Worm (Caenorhabditis elegans) whole organism, L4 larva: Measurements from ENCODE around the gene glr-4.
A peak's percentile ranks its signal among the peaks of the same experiment; 100 is the strongest.

Experiments used
- F10B5.3 ChIP-seq: sonication (generic microtip); optimal IDR thresholded peaks from 2 replicates; lab custom pipeline; 2016; ENCODE audit warnings: mild to moderate bottlenecking, missing genetic modification characterization, missing compliant biosample characterization
- F37D6.2 ChIP-seq: sonication (generic microtip); optimal IDR thresholded peaks from 2 replicates; lab custom pipeline; 2016; ENCODE audit warnings: mild to moderate bottlenecking, missing genetic modification characterization, missing compliant biosample characterization
- T26A8.4 ChIP-seq: fragments of 200-800 bp; sonication (Bioruptor generic); IDR thresholded peaks from 2 replicates; pipeline ENCODE4 v1.3.6; 2022; ENCODE audit warnings: missing genetic modification characterization, missing compliant biosample characterization
- Y5F2A.4 ChIP-seq: fragments of 200-800 bp; sonication (Bioruptor generic); optimal IDR thresholded peaks from 2 replicates; lab custom pipeline; 2018; ENCODE audit warnings: mild to moderate bottlenecking, missing genetic modification characterization, missing compliant biosample characterization
- aha-1 ChIP-seq: fragments of 150-350 bp; peaks from one replicate; lab custom pipeline; 2014; ENCODE audit warnings: missing biosample characterization, missing genetic modification characterization
- attf-4 ChIP-seq: sonication (generic microtip); optimal IDR thresholded peaks from 3 replicates; lab custom pipeline; 2017; ENCODE audit warnings: missing biosample characterization, missing genetic modification characterization
- ctbp-1 ChIP-seq: fragments of 200-800 bp; sonication (Bioruptor generic); IDR thresholded peaks from 2 replicates; pipeline ENCODE4 v1.3.6; 2022; ENCODE audit warnings: missing genetic modification reagents, missing genetic modification characterization, missing compliant biosample characterization
- daf-16 ChIP-seq, 3 experiments: sonication (generic microtip); optimal IDR thresholded peaks; 2 replicates each; lab custom pipeline; 2016 to 2017; ENCODE audit warnings: missing genetic modification characterization in 3 of 3, missing genetic modification reagents in 3 of 3, mild to moderate bottlenecking in 2 of 3, missing compliant biosample characterization in 2 of 3, missing biosample characterization in 1 of 3, moderate library complexity in 1 of 3
- daf-8 ChIP-seq: fragments of 200-800 bp; sonication (Bioruptor generic); IDR thresholded peaks from 2 replicates; pipeline ENCODE4 v1.3.6; 2022; ENCODE audit warnings: missing genetic modification characterization, missing compliant biosample characterization
- dmd-6 ChIP-seq: fragments of 200-800 bp; sonication (Bioruptor generic); IDR thresholded peaks from 2 replicates; pipeline ENCODE4 v1.3.6; 2022; ENCODE audit warnings: missing genetic modification reagents, missing genetic modification characterization, missing compliant biosample characterization
- dve-1 ChIP-seq: sonication (generic microtip); optimal IDR thresholded peaks from 2 replicates; lab custom pipeline; 2017; ENCODE audit warnings: antibody characterized with exemption, mild to moderate bottlenecking, missing genetic modification characterization, missing compliant biosample characterization; ENCODE audit not compliant: insufficient read depth
- egl-27 ChIP-seq: sonication (generic microtip); optimal IDR thresholded peaks from 3 replicates; lab custom pipeline; 2017; ENCODE audit warnings: missing biosample characterization, missing genetic modification reagents, missing genetic modification characterization
- egl-43 ChIP-seq: fragments of 200-800 bp; sonication (Bioruptor generic); IDR thresholded peaks from 2 replicates; pipeline ENCODE4 v1.3.6; 2022; ENCODE audit warnings: missing genetic modification reagents, missing genetic modification characterization, missing compliant biosample characterization
- fkh-10 ChIP-seq: fragments of 150-350 bp; optimal IDR thresholded peaks from 2 replicates; lab custom pipeline; 2014; ENCODE audit warnings: missing biosample characterization, missing genetic modification reagents, missing genetic modification characterization
- gei-8 ChIP-seq: fragments of 200-800 bp; sonication (Bioruptor generic); optimal IDR thresholded peaks from 2 replicates; lab custom pipeline; 2018; ENCODE audit warnings: mild to moderate bottlenecking, missing genetic modification characterization, missing compliant biosample characterization
- hlh-11 ChIP-seq: fragments of 200-800 bp; sonication (Bioruptor generic); optimal IDR thresholded peaks from 2 replicates; lab custom pipeline; 2018; ENCODE audit warnings: mild to moderate bottlenecking, missing genetic modification characterization, missing compliant biosample characterization
- hlh-30 ChIP-seq: sonication (generic microtip); optimal IDR thresholded peaks from 2 replicates; lab custom pipeline; 2017; ENCODE audit warnings: antibody characterized with exemption, mild to moderate bottlenecking, missing genetic modification characterization, missing compliant biosample characterization; ENCODE audit not compliant: insufficient read depth
- lin-15B ChIP-seq: fragments of 150-350 bp; sonication (generic microtip); optimal IDR thresholded peaks from 3 replicates; lab custom pipeline; 2014; ENCODE audit warnings: missing biosample characterization, missing genetic modification characterization
- lin-29 ChIP-seq: fragments of 200-800 bp; sonication (Bioruptor generic); IDR thresholded peaks from 2 replicates; pipeline ENCODE4 v1.3.6; 2022; ENCODE audit warnings: missing genetic modification reagents, missing genetic modification characterization, missing compliant biosample characterization
- lsy-2 ChIP-seq, 2 experiments: fragments of 150-350 bp in 1 of 2; sonication (generic microtip) in 1 of 2; optimal IDR thresholded peaks; 2 replicates each; lab custom pipeline; 2014 to 2017; ENCODE audit warnings: missing biosample characterization in 2 of 2, missing genetic modification characterization in 2 of 2
- mep-1 ChIP-seq: fragments of 150-350 bp; sonication (generic microtip); optimal IDR thresholded peaks from 3 replicates; lab custom pipeline; 2014; ENCODE audit warnings: missing biosample characterization, missing genetic modification characterization
- mes-2 ChIP-seq: sonication (generic microtip); optimal IDR thresholded peaks from 2 replicates; lab custom pipeline; 2016; ENCODE audit warnings: missing genotype, mild to moderate bottlenecking, missing genetic modification characterization, missing compliant biosample characterization; ENCODE audit not compliant: poor library complexity, severe bottlenecking
- mxl-2 ChIP-seq: fragments of 200-800 bp; sonication (Bioruptor generic); conservative IDR thresholded peaks from 2 replicates; pipeline ENCODE4 v1.3.6; 2022; ENCODE audit warnings: missing genetic modification reagents, missing genetic modification characterization, missing compliant biosample characterization
- nhr-10 ChIP-seq: fragments of 150-350 bp; optimal IDR thresholded peaks from 2 replicates; lab custom pipeline; 2014; ENCODE audit warnings: missing biosample characterization, missing genetic modification characterization
- nhr-102 ChIP-seq: sonication (generic microtip); optimal IDR thresholded peaks from 2 replicates; lab custom pipeline; 2016; ENCODE audit warnings: mild to moderate bottlenecking, missing genetic modification characterization, moderate library complexity, missing compliant biosample characterization
- nhr-11 ChIP-seq: fragments of 150-350 bp; optimal IDR thresholded peaks from 2 replicates; lab custom pipeline; 2014; ENCODE audit warnings: missing biosample characterization, missing genetic modification characterization
- nhr-28 ChIP-seq: fragments of 150-350 bp; optimal IDR thresholded peaks from 2 replicates; lab custom pipeline; 2014; ENCODE audit warnings: missing biosample characterization, missing genetic modification characterization
- nhr-48 ChIP-seq: sonication (generic microtip); optimal IDR thresholded peaks from 2 replicates; lab custom pipeline; 2016; ENCODE audit warnings: mild to moderate bottlenecking, missing genetic modification characterization, missing compliant biosample characterization
- nhr-6 ChIP-seq: fragments of 150-350 bp; optimal IDR thresholded peaks from 2 replicates; lab custom pipeline; 2014; ENCODE audit warnings: missing biosample characterization, missing genetic modification characterization
- nhr-76 ChIP-seq: fragments of 150-350 bp; optimal IDR thresholded peaks from 2 replicates; lab custom pipeline; 2014; ENCODE audit warnings: missing biosample characterization, missing genetic modification characterization
- nhr-77 ChIP-seq: fragments of 150-350 bp; optimal IDR thresholded peaks from 2 replicates; lab custom pipeline; 2014; ENCODE audit warnings: missing biosample characterization, missing genetic modification characterization
- pha-4 ChIP-seq, 2 experiments: fragments of 150-350 bp in 1 of 2; fragments of 200-800 bp in 1 of 2; sonication (Bioruptor generic) in 1 of 2; IDR thresholded peaks in 1 of 2; optimal IDR thresholded peaks in 1 of 2; 2 replicates each; pipeline versions ENCODE4 v1.3.6 to Lab custom; 2014 to 2022; ENCODE audit warnings: missing genetic modification characterization in 2 of 2, missing genetic modification reagents in 2 of 2, missing biosample characterization in 1 of 2, missing compliant biosample characterization in 1 of 2
- php-3 ChIP-seq: fragments of 200-800 bp; sonication (Bioruptor generic); IDR thresholded peaks from 2 replicates; pipeline ENCODE4 v1.3.6; 2022; ENCODE audit warnings: missing genetic modification reagents, missing genetic modification characterization, missing compliant biosample characterization
- pqm-1 ChIP-seq: sonication (generic microtip); optimal IDR thresholded peaks from 2 replicates; lab custom pipeline; 2017; ENCODE audit warnings: missing biosample characterization, missing genetic modification characterization
- set-16 ChIP-seq: fragments of 200-800 bp; sonication (Bioruptor generic); IDR thresholded peaks from 2 replicates; pipeline ENCODE4 v1.3.6; 2022; ENCODE audit warnings: missing genetic modification reagents, missing genetic modification characterization, missing compliant biosample characterization
- skn-1 ChIP-seq: fragments of 150-350 bp; optimal IDR thresholded peaks from 2 replicates; lab custom pipeline; 2014; ENCODE audit warnings: missing biosample characterization, missing genetic modification characterization
- spr-1 ChIP-seq: sonication (generic microtip); optimal IDR thresholded peaks from 2 replicates; lab custom pipeline; 2016; ENCODE audit warnings: mild to moderate bottlenecking, missing genetic modification characterization, missing compliant biosample characterization
- tag-97 ChIP-seq: fragments of 200-800 bp; sonication (Bioruptor generic); IDR thresholded peaks from 2 replicates; pipeline ENCODE4 v1.3.6; 2022; ENCODE audit warnings: missing genetic modification characterization, missing compliant biosample characterization
- tra-1 ChIP-seq: fragments of 200-800 bp; sonication (Bioruptor generic); IDR thresholded peaks from 2 replicates; pipeline ENCODE4 v1.3.6; 2022; ENCODE audit warnings: missing genetic modification reagents, missing genetic modification characterization, missing compliant biosample characterization
- unc-62 ChIP-seq, 3 experiments: fragments of 150-350 bp in 1 of 3; sonication (generic microtip); optimal IDR thresholded peaks in 2 of 3; peaks in 1 of 3; 1 replicate in 1 of 3; 2 replicates in 2 of 3; lab custom pipeline; 2014 to 2017; ENCODE audit warnings: missing biosample characterization in 3 of 3, missing genetic modification characterization in 3 of 3, missing genetic modification reagents in 3 of 3, missing genotype in 1 of 3
- zfp-2 ChIP-seq: sonication (generic microtip); optimal IDR thresholded peaks from 2 replicates; lab custom pipeline; 2016; ENCODE audit warnings: mild to moderate bottlenecking, missing genetic modification characterization, missing compliant biosample characterization
- zfp-3 ChIP-seq: fragments of 200-800 bp; sonication (Bioruptor generic); conservative IDR thresholded peaks from 2 replicates; pipeline ENCODE4 v1.3.6; 2022; ENCODE audit warnings: missing genetic modification reagents, missing genetic modification characterization, missing compliant biosample characterization

Gene glr-4

DNA sequence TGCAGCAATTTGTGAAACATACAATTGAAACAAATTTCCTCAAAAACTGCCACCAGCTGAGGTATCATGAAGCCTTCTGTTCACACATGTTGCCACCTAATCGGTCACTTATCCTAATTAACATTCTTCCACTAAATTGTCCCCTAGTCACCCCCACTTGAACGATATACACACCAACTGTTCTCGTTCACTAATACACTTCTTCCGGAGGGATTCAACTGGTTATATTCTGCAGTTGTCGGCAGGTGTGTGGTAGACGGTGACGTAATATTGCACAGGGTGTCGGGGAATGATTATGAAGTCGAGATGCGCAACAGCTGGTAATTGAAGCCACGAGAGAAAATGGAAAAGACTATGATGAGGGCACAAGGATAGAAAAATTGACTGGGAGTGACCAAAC lies 21.3 kb upstream of the glr-4 start:
- TF ChIP-seq lin-29 (GFP tag; lab: Robert Waterston, UW) (no peak), nhr-10 (tag; lab: Kevin White, UChicago) (no peak), egl-27 (tag; lab: Kevin White, UChicago) (no peak), F37D6.2 (tag; lab: Kevin White, UChicago) (no peak), skn-1 (no peak), tag-97 (GFP tag; lab: Robert Waterston, UW) (no peak), mep-1 (no peak), Y5F2A.4 (GFP tag; lab: Kevin White, UChicago) (no peak), nhr-102 (no peak)

DNA sequence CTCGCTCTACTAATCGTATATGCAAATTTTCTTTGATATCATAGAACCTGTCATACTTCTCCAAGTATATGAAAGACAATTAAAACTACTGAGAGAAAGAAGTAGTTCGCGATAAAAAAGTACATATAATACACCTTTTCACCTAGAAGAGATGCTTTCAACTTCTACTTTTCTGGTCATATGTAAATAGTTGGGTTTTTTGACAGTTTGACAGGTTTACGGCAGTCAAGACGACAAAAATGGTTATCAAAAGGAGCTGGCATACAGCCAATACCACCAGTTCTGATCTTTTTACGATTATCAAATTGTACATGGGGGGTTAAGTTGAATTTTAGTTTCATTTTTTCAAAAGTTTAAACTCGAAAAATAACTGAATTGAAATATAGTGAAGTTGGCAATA lies 20.8 kb upstream of the glr-4 start:
- TF ChIP-seq attf-4 (tag; lab: Kevin White, UChicago), result no peak
- TF ChIP-seq spr-1 (tag; lab: Kevin White, UChicago), result no peak
- TF ChIP-seq aha-1 (tag; lab: Kevin White, UChicago), result peak; percentile 57
- peak; percentile 84 for TF ChIP-seq tra-1
- peak; percentile 40 for TF ChIP-seq nhr-77
- no peak for TF ChIP-seq daf-16 (GFP tag; optimal IDR thresholded peaks at IDR 0.05; lab: Kevin White, UChicago)
- peak; percentile 90 for TF ChIP-seq daf-16 (tag; optimal IDR thresholded peaks at IDR 0.05; lab: Kevin White, UChicago)
- TF ChIP-seq lsy-2 (tag; optimal IDR thresholded peaks at IDR 0.05; lab: Kevin White, UChicago), result peak in 1 of 2 experiments; percentile 10
- TF ChIP-seq nhr-28, result peak; percentile 73
- no peak for TF ChIP-seq lin-15B (tag; lab: Kevin White, UChicago)
- peak; percentile 86 for TF ChIP-seq hlh-11 (tag; lab: Kevin White, UChicago)
- TF ChIP-seq zfp-3, result no peak
- peak; percentile 8 to 73 for TF ChIP-seq unc-62 (GFP tag; optimal IDR thresholded peaks at IDR 0.05 in 1 of 2; lab: Kevin White, UChicago)
- TF ChIP-seq unc-62 (tag; optimal IDR thresholded peaks at IDR 0.05; lab: Kevin White, UChicago), result no peak
- peak; percentile 93 for TF ChIP-seq dve-1
- peak; percentile 89 for TF ChIP-seq pqm-1 (tag; lab: Kevin White, UChicago)
- no peak for TF ChIP-seq daf-8 (GFP tag; lab: Robert Waterston, UW)
- TF ChIP-seq nhr-102, result peak; percentile 29
- TF ChIP-seq php-3 (GFP tag; lab: Robert Waterston, UW), result peak; percentile 96
- no peak for TF ChIP-seq mep-1
- peak; percentile 34 for TF ChIP-seq nhr-48 (tag; lab: Kevin White, UChicago)
- TF ChIP-seq hlh-30 (tag; lab: Kevin White, UChicago), result peak; percentile 7

DNA sequence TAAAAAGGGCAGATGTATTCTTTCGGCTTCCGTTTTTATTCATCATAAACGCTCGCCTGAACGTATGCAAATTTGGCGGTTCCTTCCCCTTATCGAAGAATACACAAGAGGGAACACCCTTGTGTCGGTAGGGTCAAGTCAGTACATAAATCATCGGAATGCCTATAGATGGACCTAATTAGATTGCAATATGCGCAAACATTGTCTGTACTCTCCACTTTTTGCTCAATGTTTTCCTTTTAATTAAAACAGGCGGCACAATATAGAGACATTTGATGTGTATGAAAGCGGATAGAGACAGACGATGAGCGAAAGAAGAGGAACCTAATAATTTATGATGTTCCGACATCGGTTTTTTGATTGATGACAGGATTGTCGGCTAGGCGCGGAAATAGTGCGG lies 20.1 kb upstream of the glr-4 start:
- TF ChIP-seq unc-62 (GFP tag; optimal IDR thresholded peaks at IDR 0.05 in 1 of 2; lab: Kevin White, UChicago), result peak in 1 of 2 experiments; percentile 25
- no peak for TF ChIP-seq unc-62 (tag; optimal IDR thresholded peaks at IDR 0.05; lab: Kevin White, UChicago)
- no peak for TF ChIP-seq nhr-11
- no peak for TF ChIP-seq T26A8.4
- no peak for TF ChIP-seq zfp-3
- TF ChIP-seq attf-4 (tag; lab: Kevin White, UChicago), result no peak
- no peak for TF ChIP-seq nhr-77
- peak; percentile 57 for TF ChIP-seq nhr-6
- TF ChIP-seq egl-43 (GFP tag; lab: Robert Waterston, UW), result no peak
- peak; percentile 19 for TF ChIP-seq mes-2 (tag; lab: Kevin White, UChicago)
- no peak for TF ChIP-seq zfp-2 (tag; lab: Kevin White, UChicago)
- no peak for TF ChIP-seq set-16 (GFP tag; lab: Robert Waterston, UW)
- TF ChIP-seq, all 104 proteins: peak for 3

DNA sequence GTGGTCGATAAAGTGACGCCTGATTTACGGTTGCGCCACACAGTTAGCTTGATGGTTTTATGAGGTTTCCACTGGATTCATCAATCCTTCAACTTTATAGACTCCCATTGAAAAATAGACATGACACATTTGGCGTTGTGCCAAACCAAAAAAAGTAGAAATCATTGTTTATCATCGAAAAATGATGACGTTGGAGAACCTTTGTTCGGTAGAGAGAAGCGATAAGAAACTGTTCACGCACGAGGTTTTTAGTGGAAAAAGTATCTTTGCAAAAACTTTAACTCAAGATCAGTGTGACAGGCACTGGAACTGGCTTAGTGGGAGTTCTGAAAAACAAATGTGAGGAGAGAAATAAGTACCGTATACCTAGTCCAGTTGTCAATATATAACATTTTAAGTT lies 19.5 kb upstream of the glr-4 start:
- TF ChIP-seq aha-1 (tag; lab: Kevin White, UChicago) (no peak), T26A8.4 (no peak), nhr-28 (peak; percentile 52), hlh-11 (tag; lab: Kevin White, UChicago) (peak; percentile 37), lin-15B (tag; lab: Kevin White, UChicago) (no peak), dmd-6 (GFP tag; lab: Robert Waterston, UW) (peak; percentile 55), egl-27 (tag; lab: Kevin White, UChicago) (no peak), ctbp-1 (no peak), hlh-30 (tag; lab: Kevin White, UChicago) (peak; percentile 46), nhr-48 (tag; lab: Kevin White, UChicago) (no peak), mes-2 (tag; lab: Kevin White, UChicago) (no peak), fkh-10 (GFP tag; lab: Kevin White, UChicago) (no peak), F10B5.3 (tag; lab: Kevin White, UChicago) (no peak), spr-1 (tag; lab: Kevin White, UChicago) (no peak), dve-1 (peak; percentile 7), unc-62 (GFP tag; optimal IDR thresholded peaks at IDR 0.05 in 1 of 2; lab: Kevin White, UChicago) (no peak), unc-62 (tag; optimal IDR thresholded peaks at IDR 0.05; lab: Kevin White, UChicago) (no peak), Y5F2A.4 (GFP tag; lab: Kevin White, UChicago) (no peak), daf-16 (GFP tag; optimal IDR thresholded peaks at IDR 0.05; lab: Kevin White, UChicago) (no peak), daf-16 (tag; optimal IDR thresholded peaks at IDR 0.05; lab: Kevin White, UChicago) (peak; percentile 26), mxl-2 (no peak), nhr-76 (no peak), pha-4 (GFP tag; IDR thresholded peaks at IDR 0.05; lab: Robert Waterston, UW) (no peak), pha-4 (tag; optimal IDR thresholded peaks at IDR 0.05; lab: Kevin White, UChicago) (no peak), pqm-1 (tag; lab: Kevin White, UChicago) (peak; percentile 31), gei-8 (GFP tag; lab: Kevin White, UChicago) (no peak)
